Fruit fly (Drosophila melanogaster) whole organism, embryonic: ENCODE results near the gene Dtg.

Experiments used
- CG10209 ChIP-seq: fragments of 200-800 bp; sonication (Bioruptor generic); optimal IDR thresholded peaks from 3 replicates; lab custom pipeline; 2017; ENCODE audit warnings: missing biosample characterization, mild to moderate bottlenecking, missing genetic modification characterization, missing genetic modification reagents
- CG1024 ChIP-seq: fragments of 200-800 bp; sonication (Bioruptor generic); IDR thresholded peaks from 2 replicates; pipeline ENCODE4 v1.3.6; 2022; ENCODE audit warnings: missing biosample characterization, missing genetic modification characterization
- CG10462 ChIP-seq: fragments of 200-800 bp; sonication (Bioruptor generic); optimal IDR thresholded peaks from 2 replicates; lab custom pipeline; 2016; ENCODE audit warnings: missing biosample characterization, missing genetic modification characterization
- CG10654 ChIP-seq: fragments of 200-800 bp; sonication (Bioruptor generic); optimal IDR thresholded peaks from 2 replicates; lab custom pipeline; 2016; ENCODE audit warnings: missing biosample characterization, missing genetic modification characterization
- CG13894 ChIP-seq: fragments of 200-800 bp; sonication (Bioruptor generic); optimal IDR thresholded peaks from 3 replicates; lab custom pipeline; 2018; ENCODE audit warnings: missing biosample characterization, mild to moderate bottlenecking, missing genetic modification characterization, moderate library complexity
- CG14014 ChIP-seq: fragments of 200-800 bp; sonication (Bioruptor generic); IDR thresholded peaks from 2 replicates; pipeline ENCODE4 v1.3.6; 2022; ENCODE audit warnings: missing biosample characterization, missing genetic modification characterization
- CG14710 ChIP-seq: fragments of 200-800 bp; sonication (Bioruptor generic); optimal IDR thresholded peaks from 3 replicates; lab custom pipeline; 2019; ENCODE audit warnings: missing biosample characterization, mild to moderate bottlenecking, missing genetic modification characterization, moderate library complexity
- CG14965 ChIP-seq: fragments of 200-800 bp; sonication (Bioruptor generic); optimal IDR thresholded peaks from 2 replicates; lab custom pipeline; 2016; ENCODE audit warnings: missing biosample characterization, missing genetic modification characterization, borderline replicate concordance
- CG17328 ChIP-seq: fragments of 200-800 bp; sonication (Bioruptor generic); IDR thresholded peaks from 2 replicates; pipeline ENCODE4 v1.3.6; 2022; ENCODE audit warnings: missing biosample characterization, missing genetic modification characterization
- CG17385 ChIP-seq: fragments of 200-800 bp; sonication (Bioruptor generic); optimal IDR thresholded peaks from 3 replicates; lab custom pipeline; 2018; ENCODE audit warnings: missing biosample characterization, mild to moderate bottlenecking, missing genetic modification characterization
- CG1792 ChIP-seq: fragments of 200-800 bp; sonication (Bioruptor generic); optimal IDR thresholded peaks from 2 replicates; lab custom pipeline; 2016; ENCODE audit warnings: missing biosample characterization, missing genetic modification characterization
- CG3407 ChIP-seq: fragments of 200-800 bp; sonication (Bioruptor generic); optimal IDR thresholded peaks from 2 replicates; lab custom pipeline; 2018; ENCODE audit warnings: missing biosample characterization, mild to moderate bottlenecking, missing genetic modification characterization
- CG42726 ChIP-seq: fragments of 200-800 bp; sonication (Bioruptor generic); IDR thresholded peaks from 2 replicates; pipeline ENCODE4 v1.3.6; 2022; ENCODE audit warnings: missing biosample characterization, missing genetic modification characterization; ENCODE audit not compliant: partially characterized antibody
- CG4820 ChIP-seq: fragments of 200-800 bp; sonication (Bioruptor generic); optimal IDR thresholded peaks from 3 replicates; lab custom pipeline; 2016; ENCODE audit warnings: missing biosample characterization, missing genetic modification characterization
- CG4854 ChIP-seq: fragments of 200-800 bp; sonication (Bioruptor generic); optimal IDR thresholded peaks from 2 replicates; lab custom pipeline; 2016; ENCODE audit warnings: missing biosample characterization, missing genetic modification characterization, inconsistent platforms
- CG6765 ChIP-seq: fragments of 200-800 bp; sonication (Bioruptor generic); optimal IDR thresholded peaks from 3 replicates; lab custom pipeline; 2017; ENCODE audit warnings: missing biosample characterization, mild to moderate bottlenecking, missing genetic modification characterization
- CG7357 ChIP-seq: fragments of 200-800 bp; sonication (Bioruptor generic); IDR thresholded peaks from 3 replicates; pipeline ENCODE4 v1.3.6; 2022; ENCODE audit warnings: missing biosample characterization, missing genetic modification characterization
- CG7556 ChIP-seq: fragments of 200-800 bp; sonication (Bioruptor generic); optimal IDR thresholded peaks from 2 replicates; lab custom pipeline; 2017; ENCODE audit warnings: missing biosample characterization, mild to moderate bottlenecking, missing genetic modification characterization
- CG7839 ChIP-seq: fragments of 200-800 bp; sonication (Bioruptor generic); optimal IDR thresholded peaks from 3 replicates; lab custom pipeline; 2018; ENCODE audit warnings: missing biosample characterization, mild to moderate bottlenecking, missing genetic modification characterization, moderate library complexity
- CG8359 ChIP-seq: fragments of 200-800 bp; sonication (Bioruptor generic); optimal IDR thresholded peaks from 2 replicates; lab custom pipeline; 2017; ENCODE audit warnings: missing biosample characterization, mild to moderate bottlenecking, missing genetic modification characterization, borderline replicate concordance
- CG8388 ChIP-seq: fragments of 200-800 bp; sonication (Bioruptor generic); optimal IDR thresholded peaks from 2 replicates; lab custom pipeline; 2019; ENCODE audit warnings: missing biosample characterization, mild to moderate bottlenecking, missing genetic modification characterization, moderate library complexity
- Doc2 ChIP-seq: fragments of 200-800 bp; sonication (Bioruptor generic); IDR thresholded peaks from 2 replicates; pipeline ENCODE4 v1.3.6; 2022; ENCODE audit warnings: missing biosample characterization, missing genetic modification characterization
- Dref ChIP-seq: fragments of 200-800 bp; sonication (Bioruptor generic); IDR thresholded peaks from 2 replicates; pipeline ENCODE4 v1.3.6; 2022; ENCODE audit warnings: missing biosample characterization, missing genetic modification characterization
- Kr ChIP-seq: fragments of 200-800 bp; sonication (Bioruptor generic); optimal IDR thresholded peaks from 2 replicates; lab custom pipeline; 2017; ENCODE audit warnings: missing biosample characterization, mild to moderate bottlenecking, missing genetic modification characterization
- NC2α ChIP-seq: fragments of 200-800 bp; sonication (Bioruptor generic); optimal IDR thresholded peaks from 2 replicates; lab custom pipeline; 2016; ENCODE audit warnings: missing biosample characterization, missing genetic modification characterization
- Pdp1 ChIP-seq, 2 experiments: fragments of 200-800 bp; sonication (Bioruptor generic); optimal IDR thresholded peaks; 3 replicates each; lab custom pipeline; 2016; ENCODE audit warnings: missing biosample characterization in 2 of 2, missing genetic modification characterization in 2 of 2, mild to moderate bottlenecking in 1 of 2, moderate library complexity in 1 of 2
- Ptx1 ChIP-seq: fragments of 200-800 bp; sonication (Bioruptor generic); IDR thresholded peaks from 2 replicates; pipeline ENCODE4 v1.3.6; 2022; ENCODE audit warnings: missing biosample characterization, missing genetic modification characterization
- Scr ChIP-seq: fragments of 200-800 bp; sonication (Bioruptor generic); IDR thresholded peaks from 2 replicates; pipeline ENCODE4 v1.3.6; 2022; ENCODE audit warnings: missing biosample characterization, missing genetic modification characterization; ENCODE audit not compliant: partially characterized antibody
- Taf1 ChIP-seq: fragments of 200-800 bp; sonication (Bioruptor generic); IDR thresholded peaks from 2 replicates; pipeline ENCODE4 v1.3.6; 2022; ENCODE audit warnings: missing biosample characterization, missing genetic modification characterization
- YL-1 ChIP-seq: fragments of 200-800 bp; sonication (Bioruptor generic); optimal IDR thresholded peaks from 3 replicates; lab custom pipeline; 2017; ENCODE audit warnings: missing biosample characterization, mild to moderate bottlenecking, missing genetic modification characterization
- btn ChIP-seq: fragments of 200-800 bp; sonication (Bioruptor generic); optimal IDR thresholded peaks from 2 replicates; lab custom pipeline; 2016; ENCODE audit warnings: missing biosample characterization, missing genetic modification characterization
- chinmo ChIP-seq: fragments of 200-800 bp; sonication (Bioruptor generic); IDR thresholded peaks from 4 replicates; pipeline ENCODE4 v1.3.6; 2022; ENCODE audit warnings: missing biosample characterization, missing genetic modification characterization; ENCODE audit not compliant: partially characterized antibody
- crp ChIP-seq, 2 experiments: fragments of 200-800 bp; sonication (Bioruptor generic); optimal IDR thresholded peaks; 2 replicates in 1 of 2; 3 replicates in 1 of 2; lab custom pipeline; 2017; ENCODE audit warnings: missing biosample characterization in 2 of 2, missing genetic modification characterization in 2 of 2, mild to moderate bottlenecking in 1 of 2, moderate library complexity in 1 of 2
- gem ChIP-seq: fragments of 200-800 bp; sonication (Bioruptor generic); optimal IDR thresholded peaks from 2 replicates; lab custom pipeline; 2019; ENCODE audit warnings: missing biosample characterization, mild to moderate bottlenecking, missing genetic modification characterization, moderate library complexity
- hbn ChIP-seq: fragments of 200-800 bp; sonication (Bioruptor generic); IDR thresholded peaks from 2 replicates; pipeline ENCODE4 v1.3.6; 2022; ENCODE audit warnings: missing biosample characterization, missing genetic modification characterization; ENCODE audit not compliant: partially characterized antibody
- ind ChIP-seq: fragments of 200-800 bp; sonication (Bioruptor generic); optimal IDR thresholded peaks from 3 replicates; lab custom pipeline; 2016; ENCODE audit warnings: missing biosample characterization, missing genetic modification characterization
- jing ChIP-seq: fragments of 200-800 bp; sonication (Bioruptor generic); optimal IDR thresholded peaks from 2 replicates; lab custom pipeline; 2018; ENCODE audit warnings: missing biosample characterization, mild to moderate bottlenecking, missing genetic modification characterization
- kah ChIP-seq: fragments of 200-800 bp; sonication (Bioruptor generic); optimal IDR thresholded peaks from 2 replicates; lab custom pipeline; 2018; ENCODE audit warnings: missing biosample characterization, mild to moderate bottlenecking, missing genetic modification characterization
- lbe ChIP-seq: fragments of 200-800 bp; sonication (Bioruptor generic); optimal IDR thresholded peaks from 2 replicates; lab custom pipeline; 2016; ENCODE audit warnings: missing biosample characterization, mild to moderate bottlenecking, missing genetic modification characterization
- nau ChIP-seq: fragments of 200-800 bp; sonication (Bioruptor generic); optimal IDR thresholded peaks from 3 replicates; lab custom pipeline; 2017; ENCODE audit warnings: missing biosample characterization, mild to moderate bottlenecking, missing genetic modification characterization, missing genetic modification reagents
- org-1 ChIP-seq: fragments of 200-800 bp; sonication (Bioruptor generic); optimal IDR thresholded peaks from 2 replicates; lab custom pipeline; 2017; ENCODE audit warnings: missing biosample characterization, missing genetic modification characterization
- pita ChIP-seq: fragments of 200-800 bp; sonication (Bioruptor generic); optimal IDR thresholded peaks from 2 replicates; lab custom pipeline; 2017; ENCODE audit warnings: missing biosample characterization, mild to moderate bottlenecking, missing genetic modification characterization
- run ChIP-seq: fragments of 200-800 bp; sonication (Bioruptor generic); optimal IDR thresholded peaks from 3 replicates; lab custom pipeline; 2018; ENCODE audit warnings: missing biosample characterization, mild to moderate bottlenecking, missing genetic modification characterization
- seq ChIP-seq: fragments of 200-800 bp; sonication (Bioruptor generic); IDR thresholded peaks from 2 replicates; pipeline ENCODE4 v1.3.6; 2022; ENCODE audit warnings: missing biosample characterization, missing genetic modification characterization
- slp2 ChIP-seq: fragments of 200-800 bp; sonication (Bioruptor generic); optimal IDR thresholded peaks from 2 replicates; lab custom pipeline; 2016; ENCODE audit warnings: missing biosample characterization, missing genetic modification characterization
- sug ChIP-seq: fragments of 200-800 bp; optimal IDR thresholded peaks from 2 replicates; lab custom pipeline; 2019; ENCODE audit warnings: missing biosample characterization, mild to moderate bottlenecking, missing genetic modification characterization, moderate library complexity
- unpg ChIP-seq: fragments of 200-800 bp; sonication (Bioruptor generic); optimal IDR thresholded peaks from 3 replicates; lab custom pipeline; 2018; ENCODE audit warnings: missing biosample characterization, mild to moderate bottlenecking, missing genetic modification characterization, moderate library complexity
- zen ChIP-seq: fragments of 200-800 bp; sonication (Bioruptor generic); optimal IDR thresholded peaks from 3 replicates; lab custom pipeline; 2018; ENCODE audit warnings: missing biosample characterization, mild to moderate bottlenecking, missing genetic modification characterization, moderate library complexity

Dtg gene

DNA sequence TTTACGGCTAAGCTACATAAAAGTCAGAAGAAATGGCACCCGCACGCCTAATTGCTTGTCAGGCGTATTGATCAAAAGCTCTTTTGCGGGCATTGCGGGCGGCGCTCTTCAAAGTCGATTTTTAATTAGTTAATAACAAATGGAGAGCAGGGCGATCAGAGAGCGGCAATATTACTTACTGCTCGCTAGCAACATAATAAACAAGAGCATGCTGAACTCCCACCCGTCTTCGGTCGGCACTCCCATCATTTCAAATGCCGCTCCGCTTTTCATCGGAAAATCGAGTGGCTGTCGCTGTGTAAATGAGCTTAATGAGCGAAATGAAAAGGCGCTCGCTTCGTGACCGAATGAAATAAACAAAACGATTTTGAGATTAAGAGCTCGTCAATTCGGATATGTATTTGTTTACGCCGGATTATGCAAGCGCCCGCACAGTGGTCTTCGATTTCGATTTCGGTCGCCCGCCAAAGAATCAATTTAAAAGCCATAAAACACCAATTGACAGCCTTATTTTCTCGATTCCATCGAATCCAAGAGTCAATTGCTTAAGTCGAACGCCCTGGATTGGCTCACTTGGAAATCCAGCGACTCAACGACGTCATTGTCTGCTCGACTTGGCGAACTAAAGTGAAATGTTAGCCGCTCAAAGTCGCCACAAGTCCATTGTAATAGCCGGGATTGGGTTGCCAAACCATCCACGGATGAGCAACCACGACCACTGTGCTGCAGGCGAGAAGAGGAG is 5.8 kb downstream of the Dtg start (continued):
- TF ChIP-seq CG17328 (GFP tag; lab: Robert Waterston, UW) (peak; percentile 66), Kr (GFP tag; lab: Kevin White, UChicago) (no peak), CG14965 (no peak), CG4854 (GFP tag; lab: Kevin White, UChicago) (peak; percentile 44), CG3407 (GFP tag; lab: Kevin White, UChicago) (peak; percentile 72), jing (GFP tag; lab: Kevin White, UChicago) (peak; percentile 82), Pdp1 (GFP tag; optimal IDR thresholded peaks at IDR 0.05; lab: Kevin White, UChicago) (peak; percentile 81 to 99), CG7357 (peak; percentile 81), CG1792 (GFP tag; lab: Kevin White, UChicago) (peak; percentile 17), org-1 (GFP tag; lab: Kevin White, UChicago) (peak; percentile 88), nau (GFP tag; lab: Kevin White, UChicago) (peak; percentile 79), Ptx1 (GFP tag; lab: Robert Waterston, UW) (peak; percentile 91), YL-1 (peak; percentile 62), gem (tag; lab: Kevin White, UChicago) (peak; percentile 89), CG14014 (GFP tag; lab: Robert Waterston, UW) (peak; percentile 80), CG13894 (tag; lab: Kevin White, UChicago) (no peak), run (tag; lab: Kevin White, UChicago) (peak; percentile 76), CG10209 (GFP tag; lab: Kevin White, UChicago) (peak; percentile 86), kah (GFP tag; lab: Kevin White, UChicago) (peak; percentile 74), slp2 (GFP tag; lab: Kevin White, UChicago) (peak; percentile 84), CG14710 (peak; percentile 35), CG1024 (GFP tag; lab: Robert Waterston, UW) (peak; percentile 45; the same call in 1 of the 2 replicates), hbn (GFP tag; lab: Robert Waterston, UW) (no peak), Scr (GFP tag; lab: Robert Waterston, UW) (no peak), CG17385 (GFP tag; lab: Kevin White, UChicago) (peak; percentile 76), CG7556 (peak; percentile 85), CG10462 (GFP tag; lab: Kevin White, UChicago) (peak; percentile 61), CG6765 (peak; percentile 4), seq (GFP tag; lab: Robert Waterston, UW) (peak; percentile 89), CG8359 (GFP tag; lab: Kevin White, UChicago) (peak; percentile 62), CG10654 (peak; percentile 81), crp (GFP tag; optimal IDR thresholded peaks at IDR 0.05; lab: Kevin White, UChicago) (peak in 1 of 2 experiments; percentile 49), CG8388 (GFP tag; lab: Kevin White, UChicago) (peak; percentile 72), CG7839 (tag; lab: Kevin White, UChicago) (peak; percentile 89), unpg (GFP tag; lab: Kevin White, UChicago) (peak; percentile 81), pita (GFP tag; lab: Kevin White, UChicago) (no peak), ind (GFP tag; lab: Kevin White, UChicago) (peak; percentile 88), sug (tag; lab: Kevin White, UChicago) (peak; percentile 63), btn (peak; percentile 45), Dref (GFP tag; lab: Robert Waterston, UW) (no peak), zen (tag; lab: Kevin White, UChicago) (peak; percentile 28), lbe (no peak), Taf1 (GFP tag; lab: Robert Waterston, UW) (peak; percentile 52; the same call in 1 of the 2 replicates), Doc2 (GFP tag; lab: Robert Waterston, UW) (0 out of 2 replicates have a peak, but pooled peaks have one; percentile 38), CG42726 (no peak), NC2α (GFP tag; lab: Kevin White, UChicago) (peak; percentile 75), chinmo (GFP tag; lab: Robert Waterston, UW) (no peak), CG4820 (peak; percentile 82)
